Worm (Caenorhabditis elegans) whole organism, young adult: ENCODE measurements around the gene F15G9.2.

Experiments used
- dox-1 ChIP-seq: fragments of 200-800 bp; sonication (Bioruptor generic); IDR thresholded peaks from 2 replicates; pipeline ENCODE4 v1.3.6; 2022; ENCODE audit warnings: missing genetic modification reagents, missing genetic modification characterization, missing compliant biosample characterization
- him-1 ChIP-seq: sonication (generic microtip); optimal IDR thresholded peaks from 2 replicates; lab custom pipeline; 2016; ENCODE audit warnings: missing genotype, missing genetic modification reagents, missing genetic modification characterization, missing compliant biosample characterization
- sea-2 ChIP-seq: fragments of 200-800 bp; sonication (Bioruptor generic); IDR thresholded peaks from 2 replicates; pipeline ENCODE4 v1.3.6; 2022; ENCODE audit warnings: missing genetic modification characterization, missing compliant biosample characterization

DNA sequence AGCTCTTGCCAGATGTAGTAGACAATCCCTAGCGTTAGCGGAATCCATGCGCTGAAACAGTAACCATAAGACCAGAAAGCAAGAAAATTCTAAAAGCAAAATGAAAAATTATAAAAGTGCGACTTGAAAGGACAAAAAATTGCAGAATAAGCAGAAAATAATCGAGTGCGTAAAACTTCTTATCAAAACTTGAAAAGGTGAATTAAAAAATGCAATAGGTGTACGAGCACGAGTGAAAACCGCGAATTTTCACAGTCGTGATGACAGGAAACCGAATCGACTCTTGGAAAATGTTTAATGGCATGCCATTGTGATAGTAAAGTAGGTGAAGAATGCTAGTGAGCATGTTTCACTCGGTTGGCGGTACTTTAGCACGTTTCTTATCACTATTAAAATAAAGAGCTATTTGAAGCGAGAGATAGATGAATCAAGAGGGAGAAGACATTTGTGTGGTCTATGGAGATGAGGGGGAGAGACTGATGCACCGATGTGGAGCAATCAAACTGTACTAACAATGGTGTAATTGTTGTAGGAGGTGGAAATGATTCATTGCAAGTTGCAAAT is 33.3 kb downstream of the F15G9.2 start, which contains the start of gene ifp-1:
- no peak for TF ChIP-seq him-1 (tag; lab: Kevin White, UChicago)
- TF ChIP-seq sea-2 (GFP tag; lab: Robert Waterston, UW) = no peak
- no peak for TF ChIP-seq dox-1 (GFP tag; lab: Robert Waterston, UW)
